Worm (Caenorhabditis elegans) whole organism, mixed stage, embryonic: ENCODE data around the gene gst-24.

Experiments
- M03D4.4 ChIP-seq: sonication (generic microtip); optimal IDR thresholded peaks from 2 replicates; lab custom pipeline; 2017; ENCODE audit warnings: mild to moderate bottlenecking, missing genetic modification characterization, missing compliant biosample characterization
- bed-3 ChIP-seq: fragments of 200-800 bp; sonication (Bioruptor generic); optimal IDR thresholded peaks from 3 replicates; lab custom pipeline; 2018; ENCODE audit warnings: mild to moderate bottlenecking, missing genetic modification characterization, moderate library complexity, missing compliant biosample characterization
- blmp-1 ChIP-seq: fragments of 150-350 bp; optimal IDR thresholded peaks from 2 replicates; lab custom pipeline; 2014; ENCODE audit warnings: missing biosample characterization, missing genetic modification characterization
- ceh-39 ChIP-seq: fragments of 150-350 bp; optimal IDR thresholded peaks from 2 replicates; lab custom pipeline; 2014; ENCODE audit warnings: missing biosample characterization, missing genetic modification characterization
- ceh-43 ChIP-seq: fragments of 200-800 bp; sonication (Bioruptor generic); optimal IDR thresholded peaks from 2 replicates; lab custom pipeline; 2018; ENCODE audit warnings: mild to moderate bottlenecking, missing genetic modification characterization, moderate library complexity, missing compliant biosample characterization
- ceh-83 ChIP-seq: fragments of 200-800 bp; sonication (Bioruptor generic); optimal IDR thresholded peaks from 2 replicates; lab custom pipeline; 2018; ENCODE audit warnings: mild to moderate bottlenecking, missing genetic modification characterization, missing compliant biosample characterization
- ces-1 ChIP-seq: fragments of 150-350 bp; optimal IDR thresholded peaks from 2 replicates; lab custom pipeline; 2014; ENCODE audit warnings: missing biosample characterization, missing genetic modification reagents, missing genetic modification characterization
- cnd-1 ChIP-seq: fragments of 200-800 bp; sonication (Bioruptor generic); optimal IDR thresholded peaks from 2 replicates; lab custom pipeline; 2018; ENCODE audit warnings: mild to moderate bottlenecking, missing genetic modification characterization, missing compliant biosample characterization
- drap-1 ChIP-seq: fragments of 200-800 bp; sonication (Bioruptor generic); optimal IDR thresholded peaks from 3 replicates; lab custom pipeline; 2018; ENCODE audit warnings: mild to moderate bottlenecking, missing genetic modification characterization, missing compliant biosample characterization
- elt-1 ChIP-seq: sonication (generic microtip); optimal IDR thresholded peaks from 2 replicates; lab custom pipeline; 2017; ENCODE audit warnings: missing genetic modification characterization, mild to moderate bottlenecking, missing compliant biosample characterization, antibody characterized with exemption, moderate library complexity, borderline replicate concordance; ENCODE audit not compliant: insufficient read depth
- flh-1 ChIP-seq: fragments of 200-800 bp; sonication (Bioruptor generic); optimal IDR thresholded peaks from 2 replicates; lab custom pipeline; 2018; ENCODE audit warnings: mild to moderate bottlenecking, missing genetic modification characterization, moderate library complexity, missing compliant biosample characterization
- ham-2 ChIP-seq: fragments of 200-800 bp; sonication (Bioruptor generic); optimal IDR thresholded peaks from 2 replicates; lab custom pipeline; 2018; ENCODE audit warnings: mild to moderate bottlenecking, missing genetic modification characterization, missing compliant biosample characterization
- hlh-1 ChIP-seq: fragments of 150-350 bp; optimal IDR thresholded peaks from 2 replicates; lab custom pipeline; 2014; ENCODE audit warnings: missing biosample characterization, missing genetic modification reagents, missing genetic modification characterization
- lin-13 ChIP-seq: fragments of 150-350 bp; optimal IDR thresholded peaks from 2 replicates; lab custom pipeline; 2014; ENCODE audit warnings: missing biosample characterization, missing genetic modification characterization
- lin-32 ChIP-seq: fragments of 200-800 bp; sonication (Bioruptor generic); optimal IDR thresholded peaks from 2 replicates; lab custom pipeline; 2018; ENCODE audit warnings: mild to moderate bottlenecking, missing genetic modification characterization, missing compliant biosample characterization
- lsy-2 ChIP-seq: fragments of 150-350 bp; optimal IDR thresholded peaks from 2 replicates; lab custom pipeline; 2014; ENCODE audit warnings: missing biosample characterization, missing genetic modification characterization
- mab-5 ChIP-seq: fragments of 150-350 bp; optimal IDR thresholded peaks from 2 replicates; lab custom pipeline; 2014; ENCODE audit warnings: missing biosample characterization, missing genetic modification characterization
- mep-1 ChIP-seq: fragments of 150-350 bp; optimal IDR thresholded peaks from 2 replicates; lab custom pipeline; 2017; ENCODE audit warnings: missing biosample characterization, missing genetic modification reagents, missing genetic modification characterization, inconsistent platforms
- mls-2 ChIP-seq: sonication (generic microtip); optimal IDR thresholded peaks from 2 replicates; lab custom pipeline; 2016; ENCODE audit warnings: mild to moderate bottlenecking, missing genetic modification characterization, moderate library complexity, missing compliant biosample characterization
- nhr-12 ChIP-seq: fragments of 150-350 bp; optimal IDR thresholded peaks from 2 replicates; lab custom pipeline; 2014; ENCODE audit warnings: missing biosample characterization, missing genetic modification characterization
- nhr-237 ChIP-seq: fragments of 150-350 bp; optimal IDR thresholded peaks from 2 replicates; lab custom pipeline; 2014; ENCODE audit warnings: missing biosample characterization, missing genetic modification characterization
- nhr-28 ChIP-seq: fragments of 150-350 bp; optimal IDR thresholded peaks from 2 replicates; lab custom pipeline; 2014; ENCODE audit warnings: missing biosample characterization, missing genetic modification characterization
- pha-4 ChIP-seq: fragments of 150-350 bp; optimal IDR thresholded peaks from 2 replicates; lab custom pipeline; 2018; ENCODE audit warnings: missing biosample characterization, missing genetic modification reagents, missing genetic modification characterization
- sem-2 ChIP-seq: fragments of 200-800 bp; sonication (Bioruptor generic); optimal IDR thresholded peaks from 2 replicates; lab custom pipeline; 2018; ENCODE audit warnings: mild to moderate bottlenecking, missing genetic modification characterization, missing compliant biosample characterization
- snpc-4 ChIP-seq: fragments of 150-350 bp; optimal IDR thresholded peaks from 2 replicates; lab custom pipeline; 2014; ENCODE audit warnings: missing biosample characterization, missing genetic modification characterization
- sptf-1 ChIP-seq: sonication (generic microtip); optimal IDR thresholded peaks from 2 replicates; lab custom pipeline; 2017; ENCODE audit warnings: mild to moderate bottlenecking, missing genetic modification characterization, moderate library complexity, missing compliant biosample characterization
- unc-120 ChIP-seq: sonication (generic microtip); optimal IDR thresholded peaks from 2 replicates; lab custom pipeline; 2017; ENCODE audit warnings: missing genetic modification characterization, missing compliant biosample characterization; ENCODE audit not compliant: poor library complexity, severe bottlenecking
- unc-39 ChIP-seq: fragments of 150-350 bp; optimal IDR thresholded peaks from 2 replicates; lab custom pipeline; 2014; ENCODE audit warnings: missing biosample characterization, missing genetic modification characterization
- zip-8 ChIP-seq: fragments of 150-350 bp; optimal IDR thresholded peaks from 2 replicates; lab custom pipeline; 2014; ENCODE audit warnings: missing biosample characterization, missing genetic modification characterization
- ztf-11 ChIP-seq: fragments of 150-350 bp; optimal IDR thresholded peaks from 2 replicates; lab custom pipeline; 2014; ENCODE audit warnings: missing biosample characterization, missing genetic modification characterization

Gene gst-24

DNA sequence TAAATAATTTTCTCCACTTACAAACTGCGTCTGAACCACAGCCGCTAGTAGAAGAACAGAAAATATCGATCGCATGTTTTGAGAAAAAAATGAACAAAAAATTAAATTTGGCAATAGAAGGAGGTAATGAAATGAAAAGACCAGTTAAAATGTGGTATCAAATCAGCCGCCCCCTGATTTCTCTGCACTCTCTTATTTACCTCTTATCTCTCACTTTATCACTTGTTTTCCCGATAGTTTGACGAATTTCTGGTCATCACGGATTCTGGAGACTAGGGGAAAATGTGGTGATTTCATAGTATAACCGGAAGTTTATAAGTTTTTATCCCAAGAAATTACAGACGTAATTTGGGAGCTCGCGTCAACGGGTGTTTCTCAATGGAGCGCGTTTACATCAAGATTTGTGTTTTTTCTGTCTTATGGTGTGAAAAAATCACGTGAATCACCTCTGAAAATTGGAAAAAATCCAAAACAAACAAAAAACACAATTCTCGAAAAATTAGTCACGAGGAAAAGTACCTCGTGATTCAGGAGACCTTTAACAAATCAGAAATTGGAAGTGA lies 17.4 kb downstream of the gst-24 start, which contains the start of gene clec-146:
clec-146 (minus strand) TSS at position 116 of the 563 bp plus-strand sequence.
- TF ChIP-seq ham-2 (GFP tag; lab: Kevin White, UChicago) (no peak), unc-39 (tag; lab: Kevin White, UChicago) (no peak), drap-1 (no peak), lin-13 (tag; lab: Kevin White, UChicago) (no peak), lin-32 (GFP tag; lab: Kevin White, UChicago) (no peak), hlh-1 (no peak), ztf-11 (no peak), ceh-39 (tag; lab: Kevin White, UChicago) (no peak), sptf-1 (tag; lab: Kevin White, UChicago) (no peak), nhr-28 (tag; lab: Kevin White, UChicago) (no peak), ces-1 (GFP tag; lab: Kevin White, UChicago) (no peak), mab-5 (tag; lab: Kevin White, UChicago) (no peak), blmp-1 (tag; lab: Kevin White, UChicago) (no peak), flh-1 (GFP tag; lab: Kevin White, UChicago) (no peak)

DNA sequence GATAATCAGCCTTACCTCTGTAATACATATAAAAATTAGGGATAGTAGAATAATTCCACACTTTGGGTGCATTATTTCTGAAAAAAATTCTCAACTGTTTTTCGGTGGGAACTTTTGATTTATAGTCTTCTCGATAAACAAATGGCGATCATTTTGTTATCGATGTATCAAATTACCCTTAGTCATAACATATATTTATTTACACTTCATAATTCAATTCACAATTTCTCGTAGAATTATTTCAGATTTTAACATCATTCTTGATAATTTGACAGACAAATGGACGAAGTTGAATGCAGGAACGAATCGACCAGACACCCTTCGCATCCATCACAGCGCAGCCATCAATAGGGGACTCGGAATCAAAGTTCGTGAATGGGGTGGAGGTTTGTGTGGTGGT lies 20.7 kb downstream of the gst-24 start, which contains the start of gene clec-145:
clec-145 (minus strand) TSS at position 101 of the 400 bp plus-strand sequence.
- TF ChIP-seq mab-5 (tag; lab: Kevin White, UChicago) (no peak), bed-3 (GFP tag; lab: Kevin White, UChicago) (no peak), sem-2 (no peak), lin-32 (GFP tag; lab: Kevin White, UChicago) (no peak), unc-39 (tag; lab: Kevin White, UChicago) (no peak), unc-120 (tag; lab: Kevin White, UChicago) (no peak), blmp-1 (tag; lab: Kevin White, UChicago) (no peak), ceh-43 (GFP tag; lab: Kevin White, UChicago) (no peak), drap-1 (no peak), snpc-4 (tag; lab: Kevin White, UChicago) (no peak), nhr-237 (tag; lab: Kevin White, UChicago) (no peak), zip-8 (tag; lab: Kevin White, UChicago) (no peak), M03D4.4 (tag; lab: Kevin White, UChicago) (no peak), elt-1 (tag; lab: Kevin White, UChicago) (no peak), ceh-83 (no peak), nhr-12 (tag; lab: Kevin White, UChicago) (no peak), cnd-1 (tag; lab: Kevin White, UChicago) (no peak)

DNA sequence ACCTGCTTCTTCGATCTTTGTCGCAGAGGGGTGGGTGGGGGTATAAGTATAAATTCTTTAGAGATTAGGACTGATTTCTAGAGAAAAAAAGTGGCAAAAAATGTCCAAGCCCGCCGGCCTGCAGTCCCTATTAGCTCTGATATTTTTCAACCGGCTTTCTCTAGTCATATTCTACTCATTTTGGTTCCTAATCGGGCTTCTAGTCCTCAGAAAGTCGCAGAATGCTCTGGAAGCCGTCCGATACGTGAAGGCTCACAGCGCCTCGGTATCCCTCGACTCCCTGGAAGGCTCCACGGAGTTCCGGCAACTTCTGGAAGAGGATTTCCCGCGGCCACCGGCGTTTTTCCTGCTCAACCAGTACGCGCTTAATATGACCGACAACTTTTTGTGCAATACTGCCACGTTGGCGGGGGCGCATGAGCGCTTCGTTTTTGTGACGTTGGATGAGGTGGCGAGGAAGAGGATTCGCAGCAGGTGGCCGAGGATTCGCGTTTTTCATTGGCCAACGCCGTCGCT lies 25.5 kb downstream of the gst-24 start, which contains the start of gene Y48E1B.8:
Y48E1B.8 (plus strand) TSS at position 51 of the 516 bp plus-strand sequence.
- no peak for TF ChIP-seq ceh-39 (tag; lab: Kevin White, UChicago)

DNA sequence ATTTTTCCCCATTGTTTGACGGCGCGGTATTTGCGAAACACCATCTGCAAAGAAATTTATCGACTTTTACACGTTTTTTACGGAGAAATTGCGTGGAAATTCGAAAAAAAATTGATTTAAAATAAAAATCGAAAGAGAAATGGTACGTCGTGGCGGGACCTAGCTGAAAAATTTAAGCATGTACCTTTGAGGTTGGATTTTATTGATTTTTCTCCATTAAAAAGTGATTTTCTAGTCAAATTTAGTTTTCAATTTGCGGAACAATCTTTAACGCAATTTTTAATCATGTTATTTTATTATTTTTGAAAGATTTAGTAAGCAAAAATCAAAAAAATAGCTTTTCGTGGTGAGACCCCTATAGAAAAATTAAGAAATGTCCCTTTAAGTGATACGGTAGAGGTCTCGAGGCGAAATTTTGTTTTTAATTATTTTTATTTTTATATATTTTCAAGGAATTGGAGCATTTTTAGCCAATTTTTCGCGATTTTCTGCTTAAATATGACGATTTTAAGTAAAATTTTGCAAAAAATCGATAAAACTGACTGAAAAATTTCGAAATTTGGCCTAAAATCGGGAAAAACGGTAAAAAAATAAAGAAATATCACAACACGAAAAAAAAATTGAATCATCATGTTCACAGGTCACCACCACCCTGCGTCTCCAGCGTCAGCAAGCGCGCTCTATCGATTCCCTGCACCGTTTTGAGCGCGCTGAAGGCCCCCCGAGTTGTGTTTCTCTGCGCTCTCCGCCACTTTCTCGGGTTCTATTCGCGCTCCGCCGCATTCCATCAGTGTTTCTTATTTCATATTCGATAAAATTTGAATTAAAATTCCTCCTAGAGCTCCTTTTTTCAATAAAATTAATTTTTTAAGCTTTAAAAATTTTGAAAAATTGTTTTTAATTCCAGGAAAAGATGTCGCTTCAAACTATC lies 35.9 kb downstream of the gst-24 start, which contains the start of the genes mrpl-37 and lin-38:
mrpl-37 (minus strand) TSS at position 51 of the 931 bp plus-strand sequence.
lin-38 (plus strand) TSS at position 908 of the 931 bp plus-strand sequence.
- TF ChIP-seq lsy-2 (peak; percentile 60), unc-120 (tag; lab: Kevin White, UChicago) (peak; percentile 60), cnd-1 (tag; lab: Kevin White, UChicago) (no peak), M03D4.4 (tag; lab: Kevin White, UChicago) (no peak), nhr-237 (tag; lab: Kevin White, UChicago) (peak; percentile 77), mls-2 (tag; lab: Kevin White, UChicago) (no peak), ces-1 (GFP tag; lab: Kevin White, UChicago) (peak; percentile 75), lin-13 (tag; lab: Kevin White, UChicago) (peak; percentile 53), mep-1 (tag; lab: Kevin White, UChicago) (peak; percentile 92), ceh-39 (tag; lab: Kevin White, UChicago) (peak; percentile 33), pha-4 (peak; percentile 66), hlh-1 (peak; percentile 49), lin-32 (GFP tag; lab: Kevin White, UChicago) (no peak)
